Worm (Caenorhabditis elegans): ENCODE data around the gene Y41D4A.4.

Gene Y41D4A.4

DNA sequence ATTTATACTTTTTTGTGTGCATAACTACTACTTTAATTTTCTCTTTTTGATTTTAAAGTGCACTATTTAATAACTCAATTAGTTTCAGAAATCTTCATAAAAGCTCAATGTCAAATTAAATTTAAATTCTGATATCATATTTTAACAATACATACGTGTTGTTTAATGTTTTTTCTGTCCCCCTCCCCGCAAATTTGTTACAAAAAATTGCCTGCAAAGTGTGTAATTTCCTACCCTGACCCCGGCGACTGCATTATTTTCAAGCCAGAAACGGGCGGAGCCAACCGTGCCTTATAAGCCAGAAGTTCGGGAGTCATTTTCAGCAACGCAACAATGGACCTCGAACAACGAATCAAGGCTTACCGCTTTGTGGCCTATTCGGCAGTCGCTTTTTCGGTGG, 22.5 kb downstream of the Y41D4A.4 start, which contains the start of gene col-108:
Gene col-108 (plus strand): TSS at position 301 of the 400 bp plus-strand sequence.
- TF ChIP-seq tab-1 (GFP tag; IDR thresholded peaks at IDR 0.05), result no peak
- TF ChIP-seq T22C8.4 (GFP tag; IDR thresholded peaks at IDR 0.05), result no peak
- TF ChIP-seq flt-1 (GFP tag; IDR thresholded peaks at IDR 0.05), result no peak

DNA sequence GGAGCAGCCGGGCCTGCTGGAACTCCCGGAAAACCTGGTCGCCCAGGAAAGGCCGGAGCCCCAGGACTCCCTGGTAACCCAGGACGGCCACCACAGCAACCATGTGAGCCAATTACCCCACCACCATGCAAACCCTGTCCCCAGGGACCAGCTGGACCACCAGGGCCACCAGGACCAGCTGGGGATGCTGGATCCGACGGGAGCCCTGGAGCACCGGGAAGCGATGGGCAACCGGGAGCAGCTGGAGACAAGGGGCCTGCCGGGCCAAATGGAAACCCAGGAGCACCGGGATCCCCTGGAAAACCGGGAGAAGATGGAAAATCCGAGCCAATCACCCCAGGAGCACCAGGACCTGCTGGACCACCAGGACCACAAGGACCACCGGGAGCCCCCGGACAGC, 23.3 kb downstream of the Y41D4A.4 start:
- no peak for TF ChIP-seq T22C8.4 (GFP tag; IDR thresholded peaks at IDR 0.05)
- TF ChIP-seq ref-1 (GFP tag; conservative IDR thresholded peaks at IDR 0.05), result no peak
- TF ChIP-seq ztf-23 (GFP tag; IDR thresholded peaks at IDR 0.05), result 0 out of 2 replicates have a peak, but pooled peaks have one; percentile 28
- TF ChIP-seq cog-1 (tag; optimal IDR thresholded peaks at IDR 0.05), result no peak
- TF ChIP-seq ztf-29 (GFP tag; IDR thresholded peaks at IDR 0.05), result no peak
- TF ChIP-seq med-1 (GFP tag; optimal IDR thresholded peaks at IDR 0.05; ENCODE audit: insufficient read depth), result no peak
- 0 out of 2 replicates have a peak, but pooled peaks have one; percentile 34 for TF ChIP-seq tab-1 (GFP tag; IDR thresholded peaks at IDR 0.05)
- no peak for TF ChIP-seq klf-2 (GFP tag; conservative IDR thresholded peaks at IDR 0.05)
- no peak for TF ChIP-seq flt-1 (GFP tag; IDR thresholded peaks at IDR 0.05)

DNA sequence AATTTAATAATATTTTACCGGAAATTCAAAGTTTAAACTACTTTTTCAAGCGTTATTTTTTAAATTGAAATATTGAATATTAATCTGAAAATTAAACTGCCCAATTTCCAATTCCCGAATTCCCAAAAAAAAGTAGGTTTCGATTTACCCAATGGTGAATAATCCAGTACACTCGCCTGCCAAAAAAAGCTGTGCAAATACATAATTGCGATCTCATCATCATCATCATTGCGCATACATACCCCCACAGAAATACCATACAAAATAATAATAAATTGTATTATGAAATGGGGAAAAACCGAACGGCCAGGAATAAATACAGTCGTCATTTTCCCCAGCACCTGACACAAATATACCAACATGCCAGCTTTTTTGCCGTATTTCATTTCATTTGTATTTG, 26.0 kb downstream of the Y41D4A.4 start, which contains the start of gene Y41D4A.1:
Gene Y41D4A.1 (plus strand): TSS at position 301 of the 400 bp plus-strand sequence.
- TF ChIP-seq T22C8.4 (GFP tag; IDR thresholded peaks at IDR 0.05) (no peak), flt-1 (GFP tag; IDR thresholded peaks at IDR 0.05) (no peak), cog-1 (tag; optimal IDR thresholded peaks at IDR 0.05) (no peak), tab-1 (GFP tag; IDR thresholded peaks at IDR 0.05) (no peak), ref-1 (GFP tag; conservative IDR thresholded peaks at IDR 0.05) (no peak), ztf-29 (GFP tag; IDR thresholded peaks at IDR 0.05) (no peak), klf-2 (GFP tag; conservative IDR thresholded peaks at IDR 0.05) (no peak), med-1 (GFP tag; optimal IDR thresholded peaks at IDR 0.05; ENCODE audit: insufficient read depth) (no peak), ztf-23 (GFP tag; IDR thresholded peaks at IDR 0.05) (no peak)

DNA sequence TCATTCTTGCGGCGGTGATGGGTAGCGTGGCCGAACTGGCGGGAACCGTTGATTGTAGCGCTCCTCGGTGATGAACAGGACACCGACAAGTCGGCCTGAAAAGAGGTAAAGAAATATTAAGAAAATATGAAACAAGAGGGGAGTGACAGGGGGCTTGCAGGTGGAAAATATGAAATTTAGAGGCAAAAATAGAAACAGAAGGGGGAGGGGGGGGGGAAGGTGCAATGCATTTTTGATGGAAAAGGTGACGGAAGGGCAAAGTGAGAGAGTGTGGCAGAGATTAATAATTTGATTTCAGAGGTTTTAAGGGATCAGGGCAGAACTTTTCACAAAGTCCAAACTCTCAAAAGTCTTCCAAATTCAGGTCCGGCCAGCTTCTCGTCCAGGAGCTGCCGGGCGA, 35.8 kb downstream of the Y41D4A.4 start, which contains the start of gene frpr-19:
Gene frpr-19 (minus strand): TSS at position 101 of the 400 bp plus-strand sequence.
- TF ChIP-seq T22C8.4 (GFP tag; IDR thresholded peaks at IDR 0.05) (no peak), ref-1 (GFP tag; conservative IDR thresholded peaks at IDR 0.05) (no peak), flt-1 (GFP tag; IDR thresholded peaks at IDR 0.05) (no peak), ztf-23 (GFP tag; IDR thresholded peaks at IDR 0.05) (no peak), tab-1 (GFP tag; IDR thresholded peaks at IDR 0.05) (no peak), med-1 (GFP tag; optimal IDR thresholded peaks at IDR 0.05; ENCODE audit: insufficient read depth) (no peak), ztf-29 (GFP tag; IDR thresholded peaks at IDR 0.05) (no peak), cog-1 (tag; optimal IDR thresholded peaks at IDR 0.05) (no peak), klf-2 (GFP tag; conservative IDR thresholded peaks at IDR 0.05) (no peak)

- TF ChIP-seq med-1 (GFP tag; optimal IDR thresholded peaks at IDR 0.05; ENCODE audit: insufficient read depth), result no peak
- TF ChIP-seq ztf-29 (GFP tag; IDR thresholded peaks at IDR 0.05), result 0 out of 2 replicates have a peak, but pooled peaks have one; percentile 5
Measured at ce11 chrIV:1785156-1785555, 39.4 kb downstream of the Y41D4A.4 start.

ce11 chrIV:1790677-1791076, 44.9 kb downstream of the Y41D4A.4 start:
- TF ChIP-seq ztf-29 (GFP tag; IDR thresholded peaks at IDR 0.05) (no peak), cog-1 (tag; optimal IDR thresholded peaks at IDR 0.05) (no peak), klf-2 (GFP tag; conservative IDR thresholded peaks at IDR 0.05) (no peak), med-1 (GFP tag; optimal IDR thresholded peaks at IDR 0.05; ENCODE audit: insufficient read depth) (no peak), ztf-23 (GFP tag; IDR thresholded peaks at IDR 0.05) (no peak), tab-1 (GFP tag; IDR thresholded peaks at IDR 0.05) (no peak), T22C8.4 (GFP tag; IDR thresholded peaks at IDR 0.05) (no peak), flt-1 (GFP tag; IDR thresholded peaks at IDR 0.05) (no peak), ref-1 (GFP tag; conservative IDR thresholded peaks at IDR 0.05) (no peak)

DNA sequence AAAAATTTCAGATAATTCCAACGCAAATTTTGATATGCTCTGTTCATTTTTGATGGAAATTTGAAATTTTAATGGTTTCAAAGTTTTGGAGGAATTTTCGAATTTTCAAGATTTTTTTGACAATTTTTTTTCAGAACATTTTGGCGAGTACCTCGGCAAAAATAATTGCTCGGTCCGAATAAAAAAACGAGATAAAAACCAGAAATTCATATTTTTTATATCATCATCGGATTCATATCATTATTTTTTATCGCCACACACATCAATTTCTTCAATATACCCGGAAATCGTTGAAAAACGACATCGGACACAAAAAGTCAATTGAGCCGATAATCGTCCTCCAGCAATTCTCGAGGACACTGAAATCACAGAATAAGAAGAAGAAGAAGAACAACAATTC, 46.0 kb downstream of the Y41D4A.4 start:
- TF ChIP-seq ztf-29 (GFP tag; IDR thresholded peaks at IDR 0.05), result no peak
- TF ChIP-seq ztf-23 (GFP tag; IDR thresholded peaks at IDR 0.05), result no peak
- TF ChIP-seq T22C8.4 (GFP tag; IDR thresholded peaks at IDR 0.05), result no peak
- no peak for TF ChIP-seq cog-1 (tag; optimal IDR thresholded peaks at IDR 0.05)

Measured in whole organism, midembryonic.